Fruit fly (Drosophila melanogaster) whole organism, prepupa: Measurements from ENCODE around the gene Dhc1.

ENCODE experiments used
- Blimp-1 ChIP-seq: fragments of 200-800 bp; sonication (Bioruptor generic); optimal IDR thresholded peaks from 3 replicates; lab custom pipeline; 2017; ENCODE audit warnings: missing biosample characterization, missing genetic modification characterization, mild to moderate bottlenecking, moderate library complexity, missing genetic modification reagents
- CG10631 ChIP-seq: fragments of 200-800 bp; sonication (Bioruptor generic); optimal IDR thresholded peaks from 2 replicates; lab custom pipeline; 2016; ENCODE audit warnings: missing biosample characterization, missing genetic modification characterization
- CG10669 ChIP-seq: fragments of 200-800 bp; sonication (Bioruptor generic); optimal IDR thresholded peaks from 3 replicates; lab custom pipeline; 2018; ENCODE audit warnings: missing biosample characterization, mild to moderate bottlenecking, missing genetic modification characterization, moderate library complexity
- CG11762 ChIP-seq: fragments of 200-800 bp; sonication (Bioruptor generic); optimal IDR thresholded peaks from 3 replicates; lab custom pipeline; 2016; ENCODE audit warnings: missing biosample characterization, missing genetic modification characterization; ENCODE audit not compliant: insufficient read depth
- CG15336 ChIP-seq: fragments of 200-800 bp; sonication (Bioruptor generic); IDR thresholded peaks from 2 replicates; pipeline ENCODE4 v1.3.6; 2022; ENCODE audit warnings: missing biosample characterization, missing genetic modification characterization
- CG16779 ChIP-seq: fragments of 200-800 bp; sonication (Bioruptor generic); optimal IDR thresholded peaks from 3 replicates; lab custom pipeline; 2017; ENCODE audit warnings: missing biosample characterization, mild to moderate bottlenecking, missing genetic modification characterization
- CG32006 ChIP-seq: fragments of 200-800 bp; sonication (Bioruptor generic); optimal IDR thresholded peaks from 3 replicates; lab custom pipeline; 2017; ENCODE audit warnings: missing biosample characterization, mild to moderate bottlenecking, missing genetic modification characterization
- CG34406 ChIP-seq: fragments of 200-800 bp; sonication (Bioruptor generic); optimal IDR thresholded peaks from 3 replicates; lab custom pipeline; 2016; ENCODE audit warnings: missing biosample characterization, missing genetic modification characterization
- CG6276 ChIP-seq: fragments of 200-800 bp; sonication (Bioruptor generic); optimal IDR thresholded peaks from 2 replicates; lab custom pipeline; 2017; ENCODE audit warnings: missing biosample characterization, mild to moderate bottlenecking, missing genetic modification characterization
- CG6792 ChIP-seq: fragments of 200-800 bp; sonication (Bioruptor generic); optimal IDR thresholded peaks from 3 replicates; lab custom pipeline; 2016; ENCODE audit warnings: missing biosample characterization, missing genetic modification characterization
- CG6808 ChIP-seq: fragments of 200-800 bp; sonication (Bioruptor generic); optimal IDR thresholded peaks from 3 replicates; lab custom pipeline; 2017; ENCODE audit warnings: missing biosample characterization, missing genetic modification characterization, mild to moderate bottlenecking, moderate library complexity, missing genetic modification reagents
- CG7368 ChIP-seq: fragments of 200-800 bp; sonication (Bioruptor generic); optimal IDR thresholded peaks from 3 replicates; lab custom pipeline; 2016; ENCODE audit warnings: missing biosample characterization, missing genetic modification characterization
- CG8119 ChIP-seq: fragments of 200-800 bp; sonication (Bioruptor generic); IDR thresholded peaks from 3 replicates; pipeline ENCODE4 v1.3.6; 2022; ENCODE audit warnings: missing biosample characterization, missing genetic modification characterization
- CG8632 ChIP-seq: fragments of 200-800 bp; sonication (Bioruptor generic); optimal IDR thresholded peaks from 3 replicates; lab custom pipeline; 2016; ENCODE audit warnings: missing biosample characterization, missing genetic modification characterization
- CG9139 ChIP-seq: fragments of 200-800 bp; sonication (Bioruptor generic); optimal IDR thresholded peaks from 3 replicates; lab custom pipeline; 2017; ENCODE audit warnings: missing biosample characterization, mild to moderate bottlenecking, missing genetic modification characterization
- Eip75B ChIP-seq: fragments of 200-800 bp; sonication (Bioruptor generic); optimal IDR thresholded peaks from 3 replicates; lab custom pipeline; 2016; ENCODE audit warnings: missing biosample characterization, missing genetic modification characterization
- Eip78C ChIP-seq: fragments of 200-800 bp; sonication (Bioruptor generic); peaks from one replicate; lab custom pipeline; 2016; ENCODE audit warnings: missing biosample characterization, missing genetic modification characterization
- Ets21C ChIP-seq: fragments of 200-800 bp; sonication (Bioruptor generic); optimal IDR thresholded peaks from 3 replicates; lab custom pipeline; 2016; ENCODE audit warnings: missing biosample characterization, missing genetic modification characterization
- Ets96B ChIP-seq: fragments of 200-800 bp; optimal IDR thresholded peaks from 2 replicates; lab custom pipeline; 2019; ENCODE audit warnings: missing biosample characterization, mild to moderate bottlenecking, missing genetic modification characterization, moderate library complexity
- Gug ChIP-seq: fragments of 200-800 bp; sonication (Bioruptor generic); IDR thresholded peaks from 2 replicates; pipeline ENCODE4 v1.3.6; 2022; ENCODE audit warnings: missing biosample characterization, missing genetic modification characterization
- Hr38 ChIP-seq: sonication (Bioruptor generic); optimal IDR thresholded peaks from 2 replicates; lab custom pipeline; 2016; ENCODE audit warnings: missing biosample characterization, missing genetic modification characterization
- Hr39 ChIP-seq: fragments of 200-800 bp; sonication (Bioruptor generic); optimal IDR thresholded peaks from 2 replicates; lab custom pipeline; 2016; ENCODE audit warnings: missing biosample characterization, missing genetic modification characterization
- Hr4 ChIP-seq: fragments of 200-800 bp; sonication (Bioruptor generic); optimal IDR thresholded peaks from 3 replicates; lab custom pipeline; 2016; ENCODE audit warnings: missing biosample characterization, missing genetic modification characterization
- Lpt ChIP-seq: fragments of 200-800 bp; sonication (Bioruptor generic); optimal IDR thresholded peaks from 3 replicates; lab custom pipeline; 2016; ENCODE audit warnings: missing biosample characterization, missing genetic modification characterization
- Met ChIP-seq: fragments of 200-800 bp; sonication (Bioruptor generic); optimal IDR thresholded peaks from 3 replicates; lab custom pipeline; 2016; ENCODE audit warnings: missing biosample characterization, missing genetic modification characterization
- OdsH ChIP-seq: fragments of 200-800 bp; sonication (Bioruptor generic); optimal IDR thresholded peaks from 3 replicates; lab custom pipeline; 2016; ENCODE audit warnings: missing biosample characterization, missing genetic modification characterization
- Smox ChIP-seq: fragments of 200-800 bp; sonication (Bioruptor generic); optimal IDR thresholded peaks from 3 replicates; lab custom pipeline; 2016; ENCODE audit warnings: missing biosample characterization, missing genetic modification characterization
- Sox102F ChIP-seq: fragments of 200-800 bp; sonication (Bioruptor generic); optimal IDR thresholded peaks from 2 replicates; lab custom pipeline; 2016; ENCODE audit warnings: missing biosample characterization, mild to moderate bottlenecking, missing genetic modification characterization
- Sox14 ChIP-seq: fragments of 200-800 bp; sonication (Bioruptor generic); optimal IDR thresholded peaks from 3 replicates; lab custom pipeline; 2016; ENCODE audit warnings: missing biosample characterization, missing genetic modification characterization
- Sox15 ChIP-seq: fragments of 200-800 bp; sonication (Bioruptor generic); optimal IDR thresholded peaks from 3 replicates; lab custom pipeline; 2016; ENCODE audit warnings: missing biosample characterization, missing genetic modification characterization
- achi ChIP-seq: fragments of 200-800 bp; sonication (Bioruptor generic); optimal IDR thresholded peaks from 3 replicates; lab custom pipeline; 2016; ENCODE audit warnings: missing biosample characterization, missing genetic modification characterization
- acj6 ChIP-seq: fragments of 200-800 bp; sonication (Bioruptor generic); optimal IDR thresholded peaks from 3 replicates; lab custom pipeline; 2016; ENCODE audit warnings: missing biosample characterization, missing genetic modification characterization
- cyc ChIP-seq: fragments of 200-800 bp; sonication (Bioruptor generic); optimal IDR thresholded peaks from 3 replicates; lab custom pipeline; 2016; ENCODE audit warnings: missing biosample characterization, missing genetic modification characterization
- dsx ChIP-seq: fragments of 200-800 bp; optimal IDR thresholded peaks from 3 replicates; lab custom pipeline; 2019; ENCODE audit warnings: missing biosample characterization, mild to moderate bottlenecking, missing genetic modification characterization, moderate library complexity; ENCODE audit not compliant: poor library complexity, severe bottlenecking
- eg ChIP-seq: fragments of 200-800 bp; sonication (Bioruptor generic); IDR thresholded peaks from 3 replicates; pipeline ENCODE4 v1.3.6; 2022; ENCODE audit warnings: missing biosample characterization, missing genetic modification characterization
- fd85E ChIP-seq: fragments of 200-800 bp; sonication (Bioruptor generic); optimal IDR thresholded peaks from 3 replicates; lab custom pipeline; 2016; ENCODE audit warnings: missing biosample characterization, missing genetic modification characterization
- fkh ChIP-seq: fragments of 200-800 bp; sonication (Bioruptor generic); optimal IDR thresholded peaks from 3 replicates; lab custom pipeline; 2017; ENCODE audit warnings: missing biosample characterization, mild to moderate bottlenecking, missing genetic modification characterization, moderate library complexity
- net ChIP-seq: fragments of 200-800 bp; sonication (Bioruptor generic); optimal IDR thresholded peaks from 3 replicates; lab custom pipeline; 2016; ENCODE audit warnings: missing biosample characterization, missing genetic modification characterization
- pdm3 ChIP-seq: fragments of 200-800 bp; sonication (Bioruptor generic); optimal IDR thresholded peaks from 3 replicates; lab custom pipeline; 2016; ENCODE audit warnings: missing biosample characterization, missing genetic modification characterization
- salr ChIP-seq, 2 experiments: fragments of 200-800 bp; sonication (Bioruptor generic); optimal IDR thresholded peaks; 3 replicates each; lab custom pipeline; 2016 to 2018; ENCODE audit warnings: missing biosample characterization in 2 of 2, missing genetic modification characterization in 2 of 2, mild to moderate bottlenecking in 1 of 2
- spab ChIP-seq: fragments of 200-800 bp; sonication (Bioruptor generic); optimal IDR thresholded peaks from 2 replicates; lab custom pipeline; 2017; ENCODE audit warnings: missing biosample characterization, mild to moderate bottlenecking, missing genetic modification characterization, missing genetic modification reagents
- svp ChIP-seq: fragments of 200-800 bp; sonication (Bioruptor generic); peaks from one replicate; lab custom pipeline; 2016; ENCODE audit warnings: missing biosample characterization, missing genetic modification characterization
- topi ChIP-seq: fragments of 200-800 bp; sonication (Bioruptor generic); optimal IDR thresholded peaks from 3 replicates; lab custom pipeline; 2016; ENCODE audit warnings: missing biosample characterization, missing genetic modification characterization
- vri ChIP-seq: fragments of 200-800 bp; sonication (Bioruptor generic); optimal IDR thresholded peaks from 3 replicates; lab custom pipeline; 2016; ENCODE audit warnings: missing biosample characterization, mild to moderate bottlenecking, missing genetic modification characterization

The Dhc1 gene

DNA sequence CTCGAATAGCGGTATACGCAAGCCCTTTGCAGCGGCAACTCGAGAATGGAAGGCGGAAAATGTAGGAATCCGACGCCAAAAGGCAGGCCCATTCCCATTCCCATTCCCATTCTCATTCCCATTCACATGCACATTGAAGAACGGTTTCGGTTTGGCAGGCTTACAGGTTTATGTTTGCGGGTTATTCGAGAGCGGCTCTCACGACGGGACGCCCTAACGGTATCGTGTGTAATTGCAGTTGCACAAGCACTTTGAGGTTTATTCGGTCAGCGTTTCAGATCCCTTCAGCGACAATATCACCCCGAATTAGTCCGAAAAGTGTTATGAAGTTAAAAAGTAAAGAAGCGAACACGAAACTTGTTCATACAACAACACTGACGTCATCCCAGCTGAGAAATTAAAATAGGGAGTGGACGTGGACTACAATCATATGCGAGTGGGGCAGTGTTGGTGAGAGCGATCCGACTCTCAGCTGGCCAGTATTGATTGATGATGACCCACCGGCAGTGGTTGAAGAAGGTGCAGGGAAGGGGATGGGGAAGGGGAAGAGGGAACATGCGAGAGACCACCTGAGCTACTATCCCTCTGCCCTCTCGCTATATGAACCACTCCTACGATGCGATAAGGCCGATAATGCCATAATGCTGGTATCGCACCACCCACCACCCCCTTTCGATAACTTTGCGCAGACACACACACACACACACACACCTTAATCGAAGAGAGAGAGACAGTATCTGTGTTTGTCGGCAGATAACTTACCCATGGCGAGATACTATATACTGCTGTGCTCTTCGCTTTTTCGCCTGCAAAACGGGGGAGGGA lies 30.0 kb upstream of the Dhc1 start:
- TF ChIP-seq dsx (GFP tag; lab: Kevin White, UChicago) (no peak), CG34406 (GFP tag; lab: Kevin White, UChicago) (no peak), eg (GFP tag; lab: Robert Waterston, UW) (no peak), Gug (GFP tag; lab: Robert Waterston, UW) (no peak), CG10631 (GFP tag; lab: Kevin White, UChicago) (no peak), CG10669 (no peak), Sox15 (no peak), CG9139 (GFP tag; lab: Kevin White, UChicago) (no peak), spab (GFP tag; lab: Kevin White, UChicago) (no peak), Met (GFP tag; lab: Kevin White, UChicago) (no peak), CG16779 (tag; lab: Kevin White, UChicago) (peak; percentile 42), fkh (peak; percentile 13), Blimp-1 (GFP tag; lab: Kevin White, UChicago) (no peak), CG6792 (no peak), CG6808 (GFP tag; lab: Kevin White, UChicago) (no peak), vri (GFP tag; lab: Kevin White, UChicago) (peak; percentile 99), Hr38 (GFP tag; lab: Kevin White, UChicago) (no peak), svp (GFP tag; lab: Kevin White, UChicago) (peak; percentile 85), Lpt (GFP tag; lab: Kevin White, UChicago) (peak; percentile 33), fd85E (GFP tag; lab: Kevin White, UChicago) (peak; percentile 1), salr (GFP tag; optimal IDR thresholded peaks at IDR 0.05; lab: Kevin White, UChicago) (no peak), CG7368 (no peak), OdsH (GFP tag; lab: Kevin White, UChicago) (no peak), acj6 (GFP tag; lab: Kevin White, UChicago) (no peak), Sox14 (GFP tag; lab: Kevin White, UChicago) (no peak), achi (no peak), pdm3 (no peak)
- TF ChIP-seq, all 60 proteins: peak for 6

DNA sequence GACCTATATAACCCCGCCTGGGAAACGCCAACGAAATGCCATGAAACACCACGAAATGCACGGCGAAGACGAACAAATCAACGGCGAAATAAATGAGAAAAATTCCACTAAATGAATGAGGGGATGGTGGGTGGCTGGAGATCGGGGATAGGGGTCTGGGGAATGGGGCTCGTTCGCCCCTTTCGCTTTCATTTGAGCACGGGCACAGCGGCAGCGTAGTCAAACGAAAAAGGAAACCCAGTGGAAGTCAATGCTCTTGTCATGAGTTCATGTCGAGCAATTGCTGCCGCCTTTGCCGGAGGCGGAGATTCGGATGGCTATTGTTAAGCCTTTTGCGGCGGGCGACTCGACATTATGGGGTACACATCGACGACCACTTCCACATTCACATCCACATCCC lies 28.8 kb upstream of the Dhc1 start:
- TF ChIP-seq Lpt (GFP tag; lab: Kevin White, UChicago) (no peak), Blimp-1 (GFP tag; lab: Kevin White, UChicago) (peak; percentile 55)

DNA sequence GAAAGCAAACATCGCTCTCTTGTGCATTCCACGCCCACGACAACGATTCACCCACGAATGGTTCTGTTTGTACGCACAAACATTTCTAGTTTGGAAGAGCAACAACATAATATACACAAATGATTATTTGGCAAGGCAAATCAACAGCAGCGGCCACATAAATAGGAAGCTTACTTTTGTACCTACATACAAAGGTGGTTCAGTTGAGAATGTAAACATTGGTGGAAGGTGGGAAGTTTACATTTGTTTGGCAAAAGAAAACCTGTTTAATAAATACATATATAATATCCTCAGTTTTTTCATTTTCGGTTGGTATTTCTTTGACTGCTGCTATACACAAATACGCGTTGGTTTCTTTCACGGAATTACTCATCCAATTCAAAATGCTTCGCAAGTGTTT lies 28.1 kb upstream of the Dhc1 start:
- TF ChIP-seq Ets21C (GFP tag; lab: Kevin White, UChicago) (peak; percentile 13), CG10669 (peak; percentile 41), fd85E (GFP tag; lab: Kevin White, UChicago) (no peak), net (GFP tag; lab: Kevin White, UChicago) (peak; percentile 57), CG6808 (GFP tag; lab: Kevin White, UChicago) (no peak), cyc (GFP tag; lab: Kevin White, UChicago) (peak; percentile 38), CG15336 (GFP tag; lab: Robert Waterston, UW) (no peak), salr (GFP tag; optimal IDR thresholded peaks at IDR 0.05; lab: Kevin White, UChicago) (peak in 1 of 2 experiments; percentile 40), OdsH (GFP tag; lab: Kevin White, UChicago) (peak; percentile 73), eg (GFP tag; lab: Robert Waterston, UW) (no peak), spab (GFP tag; lab: Kevin White, UChicago) (no peak), Sox102F (GFP tag; lab: Kevin White, UChicago) (peak; percentile 48), Lpt (GFP tag; lab: Kevin White, UChicago) (peak; percentile 54), Sox15 (no peak), Met (GFP tag; lab: Kevin White, UChicago) (peak; percentile 65), Eip75B (GFP tag; lab: Kevin White, UChicago) (peak; percentile 41), CG16779 (tag; lab: Kevin White, UChicago) (peak; percentile 9), pdm3 (peak; percentile 67), CG10631 (GFP tag; lab: Kevin White, UChicago) (peak; percentile 51), Gug (GFP tag; lab: Robert Waterston, UW) (no peak), Hr38 (GFP tag; lab: Kevin White, UChicago) (no peak), CG34406 (GFP tag; lab: Kevin White, UChicago) (peak; percentile 42), CG6276 (GFP tag; lab: Kevin White, UChicago) (peak; percentile 80), Hr39 (GFP tag; lab: Kevin White, UChicago) (peak; percentile 58), Smox (GFP tag; lab: Kevin White, UChicago) (no peak), CG11762 (GFP tag; lab: Kevin White, UChicago) (peak; percentile 64), CG32006 (GFP tag; lab: Kevin White, UChicago) (peak; percentile 78), svp (GFP tag; lab: Kevin White, UChicago) (peak; percentile 73), CG8632 (GFP tag; lab: Kevin White, UChicago) (peak; percentile 16), CG8119 (GFP tag; lab: Robert Waterston, UW) (no peak), Hr4 (GFP tag; lab: Kevin White, UChicago) (peak; percentile 83), topi (GFP tag; lab: Kevin White, UChicago) (peak; percentile 53), achi (peak; percentile 59), Eip78C (GFP tag; lab: Kevin White, UChicago) (peak; percentile 82), Ets96B (tag; lab: Kevin White, UChicago) (peak; percentile 29)
